Worm (Caenorhabditis elegans) whole organism, L2 larva: ENCODE measurements around the gene nlp-66.
A peak's percentile ranks its signal among the peaks of the same experiment; 100 is the strongest.

Experiments used
- C34F6.9 ChIP-seq: fragments of 150-350 bp; optimal IDR thresholded peaks from 2 replicates; lab custom pipeline; 2014; ENCODE audit warnings: missing biosample characterization, missing genetic modification characterization
- F13H6.1 ChIP-seq: sonication (generic microtip); optimal IDR thresholded peaks from 2 replicates; lab custom pipeline; 2016; ENCODE audit warnings: missing genetic modification characterization, missing compliant biosample characterization
- Y55F3AM.14 ChIP-seq: fragments of 200-800 bp; sonication (Bioruptor generic); optimal IDR thresholded peaks from 2 replicates; lab custom pipeline; 2018; ENCODE audit warnings: mild to moderate bottlenecking, missing genetic modification characterization, missing compliant biosample characterization
- ZK546.5 ChIP-seq: sonication (generic microtip); optimal IDR thresholded peaks from 2 replicates; lab custom pipeline; 2017; ENCODE audit warnings: missing biosample characterization, missing genetic modification characterization
- alr-1 ChIP-seq: fragments of 150-350 bp; optimal IDR thresholded peaks from 2 replicates; lab custom pipeline; 2014; ENCODE audit warnings: missing biosample characterization, missing genetic modification characterization
- ceh-16 ChIP-seq: fragments of 150-350 bp; optimal IDR thresholded peaks from 2 replicates; lab custom pipeline; 2014; ENCODE audit warnings: missing biosample characterization, missing genetic modification characterization
- ceh-82 ChIP-seq: fragments of 150-350 bp; optimal IDR thresholded peaks from 2 replicates; lab custom pipeline; 2014; ENCODE audit warnings: missing biosample characterization, missing genetic modification characterization
- crh-2 ChIP-seq: sonication (generic microtip); optimal IDR thresholded peaks from 2 replicates; lab custom pipeline; 2017; ENCODE audit warnings: missing biosample characterization, missing genetic modification characterization
- dmd-4 ChIP-seq: sonication (generic microtip); optimal IDR thresholded peaks from 2 replicates; lab custom pipeline; 2017; ENCODE audit warnings: missing biosample characterization, missing genetic modification characterization
- egl-27 ChIP-seq: sonication (generic microtip); optimal IDR thresholded peaks from 3 replicates; lab custom pipeline; 2017; ENCODE audit warnings: missing biosample characterization, missing genetic modification reagents, missing genetic modification characterization
- gmeb-1 ChIP-seq: fragments of 150-350 bp; optimal IDR thresholded peaks from 2 replicates; lab custom pipeline; 2014; ENCODE audit warnings: missing biosample characterization, missing genetic modification characterization
- lin-11 ChIP-seq: fragments of 150-350 bp; sonication (generic microtip); optimal IDR thresholded peaks from 2 replicates; lab custom pipeline; 2014; ENCODE audit warnings: missing biosample characterization, missing genetic modification characterization, inconsistent platforms, mixed read lengths
- lin-39 ChIP-seq: fragments of 150-350 bp; optimal IDR thresholded peaks from 2 replicates; lab custom pipeline; 2014; ENCODE audit warnings: missing biosample characterization, missing genetic modification reagents, missing genetic modification characterization
- lsy-2 ChIP-seq, 2 experiments: fragments of 150-350 bp in 1 of 2; sonication (generic microtip) in 1 of 2; optimal IDR thresholded peaks; 2 replicates each; lab custom pipeline; 2014 to 2017; ENCODE audit warnings: missing biosample characterization in 2 of 2, missing genetic modification characterization in 2 of 2
- mab-5 ChIP-seq: fragments of 150-350 bp; optimal IDR thresholded peaks from 2 replicates; lab custom pipeline; 2014; ENCODE audit warnings: missing biosample characterization, missing genetic modification characterization
- mbf-1 ChIP-seq: sonication (generic microtip); optimal IDR thresholded peaks from 2 replicates; lab custom pipeline; 2017; ENCODE audit warnings: missing biosample characterization, missing genetic modification characterization
- mdl-1 ChIP-seq, 2 experiments: fragments of 150-350 bp in 1 of 2; sonication (generic microtip) in 1 of 2; optimal IDR thresholded peaks; 2 replicates each; lab custom pipeline; 2017; ENCODE audit warnings: missing biosample characterization in 2 of 2, missing genetic modification characterization in 2 of 2
- nhr-10 ChIP-seq: sonication (generic microtip); optimal IDR thresholded peaks from 2 replicates; lab custom pipeline; 2017; ENCODE audit warnings: missing biosample characterization, missing genetic modification characterization
- nhr-11 ChIP-seq: fragments of 150-350 bp; optimal IDR thresholded peaks from 2 replicates; lab custom pipeline; 2014; ENCODE audit warnings: missing biosample characterization, missing genetic modification characterization
- nhr-12 ChIP-seq: fragments of 150-350 bp; optimal IDR thresholded peaks from 2 replicates; lab custom pipeline; 2014; ENCODE audit warnings: missing biosample characterization, missing genetic modification characterization
- nhr-129 ChIP-seq: fragments of 150-350 bp; optimal IDR thresholded peaks from 2 replicates; lab custom pipeline; 2014; ENCODE audit warnings: missing biosample characterization, missing genetic modification characterization
- nhr-23 ChIP-seq: fragments of 150-350 bp; optimal IDR thresholded peaks from 2 replicates; lab custom pipeline; 2014; ENCODE audit warnings: missing biosample characterization, missing genetic modification reagents, missing genetic modification characterization
- nhr-237 ChIP-seq: fragments of 150-350 bp; optimal IDR thresholded peaks from 2 replicates; lab custom pipeline; 2014; ENCODE audit warnings: missing biosample characterization, missing genetic modification characterization
- nhr-25 ChIP-seq: fragments of 150-350 bp; sonication (generic microtip); optimal IDR thresholded peaks from 3 replicates; lab custom pipeline; 2014; ENCODE audit warnings: missing biosample characterization, missing genetic modification characterization
- peb-1 ChIP-seq: fragments of 150-350 bp; optimal IDR thresholded peaks from 2 replicates; lab custom pipeline; 2014; ENCODE audit warnings: missing biosample characterization, missing genetic modification characterization
- sem-4 ChIP-seq: fragments of 150-350 bp; optimal IDR thresholded peaks from 2 replicates; lab custom pipeline; 2014; ENCODE audit warnings: missing biosample characterization, missing genetic modification reagents, missing genetic modification characterization
- skn-1 ChIP-seq: sonication (generic microtip); optimal IDR thresholded peaks from 2 replicates; lab custom pipeline; 2017; ENCODE audit warnings: missing biosample characterization, missing genetic modification characterization
- sma-3 ChIP-seq: sonication (generic microtip); optimal IDR thresholded peaks from 2 replicates; lab custom pipeline; 2016; ENCODE audit warnings: missing genetic modification reagents, missing genetic modification characterization, missing compliant biosample characterization
- sma-9 ChIP-seq, 2 experiments: fragments of 150-350 bp in 1 of 2; sonication (generic microtip) in 1 of 2; optimal IDR thresholded peaks; 2 replicates each; lab custom pipeline; 2014 to 2016; ENCODE audit warnings: missing genetic modification characterization in 2 of 2, mild to moderate bottlenecking in 1 of 2, missing biosample characterization in 1 of 2, missing compliant biosample characterization in 1 of 2, missing genetic modification reagents in 1 of 2, moderate library complexity in 1 of 2
- unc-55 ChIP-seq: fragments of 150-350 bp; sonication (generic microtip); optimal IDR thresholded peaks from 3 replicates; lab custom pipeline; 2014; ENCODE audit warnings: missing biosample characterization, missing genetic modification reagents, missing genetic modification characterization
- ztf-1 ChIP-seq: fragments of 200-800 bp; sonication (Bioruptor generic); conservative IDR thresholded peaks from 2 replicates; pipeline ENCODE4 v1.3.6; 2022; ENCODE audit warnings: missing genetic modification characterization, missing compliant biosample characterization
- ztf-11 ChIP-seq: sonication (generic microtip); optimal IDR thresholded peaks from 2 replicates; lab custom pipeline; 2017; ENCODE audit warnings: missing biosample characterization, missing genetic modification characterization
- ztf-4 ChIP-seq: fragments of 150-350 bp; optimal IDR thresholded peaks from 2 replicates; lab custom pipeline; 2014; ENCODE audit warnings: missing biosample characterization, missing genetic modification characterization

Gene nlp-66

ce11 chrX:11088952-11089351 is 27.7 kb downstream of the nlp-66 start, which contains the start of gene W04G3.11:
W04G3.11 (plus strand) TSS chrX:11089195.
- TF ChIP-seq peb-1, result no peak
- no peak for TF ChIP-seq sem-4 (tag; lab: Kevin White, UChicago)

- TF ChIP-seq dmd-4 (tag; lab: Kevin White, UChicago) (no peak), gmeb-1 (no peak), ceh-16 (no peak), peb-1 (no peak), ZK546.5 (tag; lab: Kevin White, UChicago) (no peak), F13H6.1 (no peak), unc-55 (GFP tag; lab: Kevin White, UChicago) (no peak), nhr-10 (tag; lab: Kevin White, UChicago) (no peak), mdl-1 (tag; optimal IDR thresholded peaks at IDR 0.05; lab: Kevin White, UChicago) (no peak)
- TF ChIP-seq, all 48 proteins: peak for 0
Measured at ce11 chrX:11085162-11085561, 31.5 kb downstream of the nlp-66 start, which contains the start of gene W04G3.7. W04G3.7 (minus strand) TSS chrX:11085262.

ce11 chrX:11080170-11080728 is 36.4 kb downstream of the nlp-66 start, which contains the start of gene sulp-7:
sulp-7 (plus strand) TSS chrX:11080678.
- peak; percentile 15 for TF ChIP-seq C34F6.9 (tag; lab: Kevin White, UChicago)
- TF ChIP-seq crh-2 (tag; lab: Kevin White, UChicago), result peak; percentile 44
- peak; percentile 43 for TF ChIP-seq nhr-129 (tag; lab: Kevin White, UChicago)
- TF ChIP-seq ztf-4 (tag; lab: Kevin White, UChicago), result no peak

ce11 chrX:11079667-11080066 is 37.0 kb downstream of the nlp-66 start, which contains the start of gene W04G3.13:
W04G3.13 (minus strand) TSS chrX:11079767.
- TF ChIP-seq ztf-11 (no peak), nhr-10 (tag; lab: Kevin White, UChicago) (no peak), nhr-25 (no peak), nhr-11 (tag; lab: Kevin White, UChicago) (no peak), nhr-237 (tag; lab: Kevin White, UChicago) (no peak), ztf-4 (tag; lab: Kevin White, UChicago) (no peak), ceh-82 (tag; lab: Kevin White, UChicago) (no peak), F13H6.1 (no peak), dmd-4 (tag; lab: Kevin White, UChicago) (no peak), sma-9 (GFP tag; optimal IDR thresholded peaks at IDR 0.05; lab: Kevin White, UChicago) (no peak), sma-9 (tag; optimal IDR thresholded peaks at IDR 0.05; lab: Kevin White, UChicago) (no peak)

- TF ChIP-seq nhr-237 (tag; lab: Kevin White, UChicago), result no peak
- TF ChIP-seq Y55F3AM.14 (GFP tag; lab: Kevin White, UChicago), result no peak
- TF ChIP-seq gmeb-1, result no peak
- no peak for TF ChIP-seq lin-11
- TF ChIP-seq skn-1 (tag; lab: Kevin White, UChicago), result no peak
- TF ChIP-seq sem-4 (tag; lab: Kevin White, UChicago), result no peak
- no peak for TF ChIP-seq nhr-12 (tag; lab: Kevin White, UChicago)
- TF ChIP-seq mab-5 (tag; lab: Kevin White, UChicago), result no peak
- TF ChIP-seq egl-27 (tag; lab: Kevin White, UChicago), result no peak
- no peak for TF ChIP-seq lsy-2 (tag; optimal IDR thresholded peaks at IDR 0.05; lab: Kevin White, UChicago)
- TF ChIP-seq ZK546.5 (tag; lab: Kevin White, UChicago), result no peak
- TF ChIP-seq sma-3 (GFP tag; lab: Kevin White, UChicago), result no peak
- TF ChIP-seq crh-2 (tag; lab: Kevin White, UChicago), result no peak
- TF ChIP-seq C34F6.9 (tag; lab: Kevin White, UChicago), result no peak
- TF ChIP-seq mbf-1 (tag; lab: Kevin White, UChicago), result no peak
- no peak for TF ChIP-seq ztf-1
- TF ChIP-seq nhr-23, result no peak
- no peak for TF ChIP-seq alr-1 (tag; lab: Kevin White, UChicago)
- TF ChIP-seq lin-39 (tag; lab: Kevin White, UChicago), result no peak
Measured at ce11 chrX:11078150-11078549, 38.5 kb downstream of the nlp-66 start, which contains the start of gene W04G3.10. W04G3.10 (minus strand) TSS chrX:11078250.
